Worm (Caenorhabditis elegans) whole organism, L1 larva: Measurements from ENCODE around the gene str-198.

Experiments used
- C04F5.9 ChIP-seq: sonication (generic microtip); optimal IDR thresholded peaks from 2 replicates; lab custom pipeline; 2016; ENCODE audit warnings: missing genetic modification characterization, missing compliant biosample characterization
- C16A3.4 ChIP-seq: fragments of 150-350 bp; optimal IDR thresholded peaks from 2 replicates; lab custom pipeline; 2014; ENCODE audit warnings: missing biosample characterization, missing genetic modification characterization
- C34B4.2 ChIP-seq: sonication (generic microtip); optimal IDR thresholded peaks from 2 replicates; lab custom pipeline; 2017; ENCODE audit warnings: mild to moderate bottlenecking, missing genetic modification characterization, missing compliant biosample characterization
- F16B12.6 ChIP-seq: fragments of 150-350 bp; optimal IDR thresholded peaks from 2 replicates; lab custom pipeline; 2014; ENCODE audit warnings: missing biosample characterization, missing genetic modification characterization
- aha-1 ChIP-seq: fragments of 150-350 bp; optimal IDR thresholded peaks from 2 replicates; lab custom pipeline; 2014; ENCODE audit warnings: missing biosample characterization, missing genetic modification characterization
- ceh-8 ChIP-seq: fragments of 200-800 bp; sonication (Bioruptor generic); optimal IDR thresholded peaks from 2 replicates; lab custom pipeline; 2018; ENCODE audit warnings: mild to moderate bottlenecking, missing genetic modification characterization, moderate library complexity, missing compliant biosample characterization
- ceh-82 ChIP-seq, 3 experiments: fragments of 150-350 bp in 1 of 3; sonication (generic microtip) in 2 of 3; optimal IDR thresholded peaks; 2 replicates each; lab custom pipeline; 2014 to 2017; ENCODE audit warnings: missing biosample characterization in 3 of 3, missing genetic modification characterization in 3 of 3
- ceh-90 ChIP-seq: sonication (generic microtip); optimal IDR thresholded peaks from 2 replicates; lab custom pipeline; 2016; ENCODE audit warnings: missing genetic modification characterization, missing compliant biosample characterization
- ces-1 ChIP-seq: fragments of 150-350 bp; optimal IDR thresholded peaks from 2 replicates; lab custom pipeline; 2014; ENCODE audit warnings: missing biosample characterization, missing genetic modification reagents, missing genetic modification characterization
- dpl-1 ChIP-seq, 3 experiments: fragments of 150-350 bp in 2 of 3; sonication (generic microtip) in 1 of 3; optimal IDR thresholded peaks; 2 replicates each; lab custom pipeline; 2014 to 2017; ENCODE audit warnings: missing biosample characterization in 3 of 3, missing genetic modification characterization in 3 of 3, missing genetic modification reagents in 3 of 3
- efl-1 ChIP-seq, 4 experiments: fragments of 150-350 bp; optimal IDR thresholded peaks in 3 of 4; peaks in 1 of 4; 1 replicate in 1 of 4; 2 replicates in 3 of 4; lab custom pipeline; 2014; ENCODE audit warnings: missing biosample characterization in 2 of 4, missing genetic modification characterization in 2 of 4, missing genetic modification reagents in 2 of 4
- egl-13 ChIP-seq: sonication (generic microtip); optimal IDR thresholded peaks from 2 replicates; lab custom pipeline; 2016; ENCODE audit warnings: missing genotype, missing genetic modification reagents, missing genetic modification characterization, missing compliant biosample characterization
- elt-3 ChIP-seq, 6 experiments: fragments of 150-350 bp in 1 of 6; sonication (generic microtip); optimal IDR thresholded peaks; 2 replicates each; lab custom pipeline; 2017 to 2018; ENCODE audit warnings: missing biosample characterization in 6 of 6, missing genetic modification characterization in 6 of 6, inconsistent platforms in 1 of 6
- fkh-4 ChIP-seq: sonication (generic microtip); optimal IDR thresholded peaks from 2 replicates; lab custom pipeline; 2016; ENCODE audit warnings: missing compliant biosample characterization, missing genetic modification characterization, borderline replicate concordance
- fkh-8 ChIP-seq: sonication (generic microtip); optimal IDR thresholded peaks from 2 replicates; lab custom pipeline; 2016; ENCODE audit warnings: mild to moderate bottlenecking, missing genetic modification characterization, missing compliant biosample characterization
- grh-1 ChIP-seq: fragments of 200-800 bp; sonication (Bioruptor generic); IDR thresholded peaks from 2 replicates; pipeline ENCODE4 v1.3.6; 2022; ENCODE audit warnings: missing genetic modification reagents, missing genetic modification characterization, missing compliant biosample characterization
- hpl-2 ChIP-seq: fragments of 150-350 bp; optimal IDR thresholded peaks from 2 replicates; lab custom pipeline; 2014; ENCODE audit warnings: missing biosample characterization, missing genetic modification reagents, missing genetic modification characterization
- lin-13 ChIP-seq: fragments of 150-350 bp; optimal IDR thresholded peaks from 2 replicates; lab custom pipeline; 2014; ENCODE audit warnings: missing biosample characterization, missing genetic modification reagents, missing genetic modification characterization
- lin-14 ChIP-seq: fragments of 200-800 bp; sonication (Bioruptor generic); optimal IDR thresholded peaks from 2 replicates; lab custom pipeline; 2018; ENCODE audit warnings: mild to moderate bottlenecking, missing genetic modification characterization, moderate library complexity, missing compliant biosample characterization
- lin-39 ChIP-seq: fragments of 150-350 bp; optimal IDR thresholded peaks from 2 replicates; lab custom pipeline; 2014; ENCODE audit warnings: missing biosample characterization, missing genetic modification reagents, missing genetic modification characterization
- lsy-2 ChIP-seq, 2 experiments: fragments of 150-350 bp; optimal IDR thresholded peaks; 2 replicates each; lab custom pipeline; 2014; ENCODE audit warnings: missing biosample characterization in 2 of 2, missing genetic modification characterization in 2 of 2
- mab-9 ChIP-seq: fragments of 200-800 bp; sonication (Bioruptor generic); IDR thresholded peaks from 2 replicates; pipeline ENCODE4 v1.3.6; 2022; ENCODE audit warnings: missing genetic modification reagents, missing genetic modification characterization, missing compliant biosample characterization
- mef-2 ChIP-seq: fragments of 150-350 bp; optimal IDR thresholded peaks from 2 replicates; lab custom pipeline; 2014; ENCODE audit warnings: missing biosample characterization, missing genetic modification characterization
- mep-1 ChIP-seq: fragments of 150-350 bp; optimal IDR thresholded peaks from 2 replicates; lab custom pipeline; 2014; ENCODE audit warnings: missing biosample characterization, missing genetic modification characterization
- nhr-11 ChIP-seq: fragments of 150-350 bp; optimal IDR thresholded peaks from 2 replicates; lab custom pipeline; 2014; ENCODE audit warnings: missing biosample characterization, missing genetic modification characterization
- nhr-19 ChIP-seq: fragments of 200-800 bp; sonication (Bioruptor generic); conservative IDR thresholded peaks from 2 replicates; pipeline ENCODE4 v1.3.6; 2022; ENCODE audit warnings: missing genetic modification characterization, missing compliant biosample characterization
- nhr-237 ChIP-seq: fragments of 150-350 bp; optimal IDR thresholded peaks from 2 replicates; lab custom pipeline; 2014; ENCODE audit warnings: missing biosample characterization, missing genetic modification characterization
- nhr-47 ChIP-seq: sonication (generic microtip); optimal IDR thresholded peaks from 2 replicates; lab custom pipeline; 2016; ENCODE audit warnings: mild to moderate bottlenecking, missing genetic modification characterization, moderate library complexity, missing compliant biosample characterization
- pqm-1 ChIP-seq: sonication (generic microtip); optimal IDR thresholded peaks from 3 replicates; lab custom pipeline; 2017; ENCODE audit warnings: missing biosample characterization, missing genetic modification characterization
- skn-1 ChIP-seq: fragments of 150-350 bp; optimal IDR thresholded peaks from 2 replicates; lab custom pipeline; 2014; ENCODE audit warnings: missing biosample characterization, missing genetic modification characterization
- sox-4 ChIP-seq: sonication (generic microtip); optimal IDR thresholded peaks from 2 replicates; lab custom pipeline; 2016; ENCODE audit warnings: missing genetic modification characterization, missing compliant biosample characterization
- sptf-1 ChIP-seq: fragments of 150-350 bp; optimal IDR thresholded peaks from 2 replicates; lab custom pipeline; 2014; ENCODE audit warnings: missing biosample characterization, missing genetic modification characterization
- unc-86 ChIP-seq: sonication (generic microtip); optimal IDR thresholded peaks from 2 replicates; lab custom pipeline; 2016; ENCODE audit warnings: missing genetic modification characterization, missing compliant biosample characterization
- unc-98 ChIP-seq: fragments of 200-800 bp; sonication (Bioruptor generic); IDR thresholded peaks from 2 replicates; pipeline ENCODE4 v1.3.6; 2022; ENCODE audit warnings: missing genetic modification characterization, missing compliant biosample characterization
- xbp-1 ChIP-seq: sonication (generic microtip); optimal IDR thresholded peaks from 2 replicates; lab custom pipeline; 2016; ENCODE audit warnings: missing genetic modification characterization, missing compliant biosample characterization
- zip-4 ChIP-seq: fragments of 200-800 bp; sonication (Bioruptor generic); optimal IDR thresholded peaks from 2 replicates; lab custom pipeline; 2018; ENCODE audit warnings: mild to moderate bottlenecking, missing genetic modification characterization, moderate library complexity, missing compliant biosample characterization
- ztf-11 ChIP-seq, 2 experiments: sonication (generic microtip); optimal IDR thresholded peaks; 2 replicates each; lab custom pipeline; 2016 to 2017; ENCODE audit warnings: missing genetic modification characterization in 2 of 2, missing biosample characterization in 1 of 2, missing compliant biosample characterization in 1 of 2
- ztf-4 ChIP-seq: fragments of 150-350 bp; optimal IDR thresholded peaks from 2 replicates; lab custom pipeline; 2014; ENCODE audit warnings: missing biosample characterization, missing genetic modification characterization

Gene str-198

ce11 chrV:16002288-16002687 lies 45.3 kb upstream of the str-198 start, which contains the start of gene nhr-63:
Gene nhr-63, plus strand, starts transcription at chrV:16002588.
- TF ChIP-seq aha-1 (tag; lab: Kevin White, UChicago) (no peak), fkh-4 (tag; lab: Kevin White, UChicago) (no peak), unc-98 (no peak), efl-1 (optimal IDR thresholded peaks at IDR 0.05; lab: Kevin White, UChicago) (no peak), efl-1 (GFP tag; optimal IDR thresholded peaks at IDR 0.05 in 1 of 2; lab: Kevin White, UChicago) (peak in 1 of 2 experiments; percentile 3), lin-13 (GFP tag; lab: Kevin White, UChicago) (no peak)

ce11 chrV:16007505-16007904 lies 40.1 kb upstream of the str-198 start, which contains the start of gene str-231:
Gene str-231, minus strand, starts transcription at chrV:16007605.
- TF ChIP-seq nhr-237 (no peak), efl-1 (optimal IDR thresholded peaks at IDR 0.05; lab: Kevin White, UChicago) (no peak), efl-1 (GFP tag; optimal IDR thresholded peaks at IDR 0.05 in 1 of 2; lab: Kevin White, UChicago) (peak in 1 of 2 experiments; percentile 45), fkh-8 (tag; lab: Kevin White, UChicago) (peak; percentile 38)

- no peak for TF ChIP-seq fkh-4 (tag; lab: Kevin White, UChicago)
- TF ChIP-seq lsy-2 (tag; optimal IDR thresholded peaks at IDR 0.05; lab: Kevin White, UChicago): no peak
- TF ChIP-seq unc-98: no peak
- TF ChIP-seq mef-2 (tag; lab: Kevin White, UChicago): no peak
- TF ChIP-seq unc-86 (tag; lab: Kevin White, UChicago): no peak
- no peak for TF ChIP-seq F16B12.6 (tag; lab: Kevin White, UChicago)
- no peak for TF ChIP-seq C04F5.9 (tag; lab: Kevin White, UChicago)
- TF ChIP-seq fkh-8 (tag; lab: Kevin White, UChicago): no peak
- TF ChIP-seq grh-1 (GFP tag; lab: Robert Waterston, UW): no peak
- no peak for TF ChIP-seq egl-13 (tag; lab: Kevin White, UChicago)
- no peak for TF ChIP-seq pqm-1
- TF ChIP-seq xbp-1 (tag; lab: Kevin White, UChicago): no peak
- TF ChIP-seq lin-14 (GFP tag; lab: Kevin White, UChicago): no peak
Observed at ce11 chrV:16009564-16009963, 38.0 kb upstream of the str-198 start, which contains the start of gene str-233. Gene str-233, minus strand, starts transcription at chrV:16009664.

ce11 chrV:16015652-16016051 lies 32.0 kb upstream of the str-198 start, which contains the start of gene str-232:
Gene str-232, minus strand, starts transcription at chrV:16015752.
- no peak for TF ChIP-seq ztf-11 (tag; optimal IDR thresholded peaks at IDR 0.05; lab: Kevin White, UChicago)
- no peak for TF ChIP-seq egl-13 (tag; lab: Kevin White, UChicago)
- no peak for TF ChIP-seq ztf-4 (tag; lab: Kevin White, UChicago)
- TF ChIP-seq ceh-8 (GFP tag; lab: Kevin White, UChicago): no peak
- no peak for TF ChIP-seq sptf-1 (tag; lab: Kevin White, UChicago)
- no peak for TF ChIP-seq nhr-11 (tag; lab: Kevin White, UChicago)
- no peak for TF ChIP-seq C16A3.4 (tag; lab: Kevin White, UChicago)
- no peak for TF ChIP-seq dpl-1 (GFP tag; optimal IDR thresholded peaks at IDR 0.05; lab: Kevin White, UChicago)
- no peak for TF ChIP-seq mep-1 (tag; lab: Kevin White, UChicago)

- TF ChIP-seq grh-1 (GFP tag; lab: Robert Waterston, UW): no peak
- peak; percentile 66 for TF ChIP-seq ceh-8 (GFP tag; lab: Kevin White, UChicago)
- TF ChIP-seq elt-3 (tag; optimal IDR thresholded peaks at IDR 0.05; lab: Kevin White, UChicago): no peak
- no peak for TF ChIP-seq unc-98
- TF ChIP-seq ceh-90 (tag; lab: Kevin White, UChicago): no peak
Observed at ce11 chrV:16016977-16017376, 30.6 kb upstream of the str-198 start.

ce11 chrV:16017671-16018070 lies 29.9 kb upstream of the str-198 start, which contains the start of gene srx-43:
Gene srx-43, plus strand, starts transcription at chrV:16017971.
- no peak for TF ChIP-seq ces-1 (GFP tag; lab: Kevin White, UChicago)
- TF ChIP-seq unc-86 (tag; lab: Kevin White, UChicago): no peak
- no peak for TF ChIP-seq nhr-11 (tag; lab: Kevin White, UChicago)
- TF ChIP-seq dpl-1 (GFP tag; optimal IDR thresholded peaks at IDR 0.05; lab: Kevin White, UChicago): no peak
- no peak for TF ChIP-seq C04F5.9 (tag; lab: Kevin White, UChicago)
- no peak for TF ChIP-seq hpl-2 (GFP tag; lab: Kevin White, UChicago)
- no peak for TF ChIP-seq C34B4.2
- TF ChIP-seq zip-4 (GFP tag; lab: Kevin White, UChicago): no peak
- TF ChIP-seq sox-4 (tag; lab: Kevin White, UChicago): no peak
- no peak for TF ChIP-seq unc-98
- TF ChIP-seq lin-39: no peak
- no peak for TF ChIP-seq ceh-82 (tag; optimal IDR thresholded peaks at IDR 0.05; lab: Kevin White, UChicago)
- no peak for TF ChIP-seq nhr-19 (GFP tag; lab: Robert Waterston, UW)
- TF ChIP-seq nhr-47 (tag; lab: Kevin White, UChicago): no peak
- TF ChIP-seq skn-1 (tag; lab: Kevin White, UChicago): no peak
- no peak for TF ChIP-seq lsy-2 (tag; optimal IDR thresholded peaks at IDR 0.05; lab: Kevin White, UChicago)
- TF ChIP-seq mab-9 (GFP tag; lab: Robert Waterston, UW): no peak
- no peak for TF ChIP-seq ztf-4 (tag; lab: Kevin White, UChicago)
- no peak for TF ChIP-seq lin-14 (GFP tag; lab: Kevin White, UChicago)
